Fruit fly (Drosophila melanogaster) Kc167 (cell line): ENCODE results near the gene NFAT.

ENCODE experiments used
- Myc ChIP-seq: fragments of >200 bp; optimal IDR thresholded peaks from 2 replicates; lab custom pipeline; 2017; ENCODE audit warnings: missing external identifiers
- h ChIP-seq: fragments of >200 bp; optimal IDR thresholded peaks from 3 replicates; lab custom pipeline; 2018; ENCODE audit warnings: missing external identifiers
- insv ChIP-seq: fragments of >200 bp; optimal IDR thresholded peaks from 3 replicates; lab custom pipeline; 2018; ENCODE audit warnings: missing external identifiers
- psq ChIP-seq: fragments of >200 bp; optimal IDR thresholded peaks from 2 replicates; lab custom pipeline; 2017; ENCODE audit warnings: missing external identifiers
- ttk ChIP-seq: sonication (Bioruptor generic); optimal IDR thresholded peaks from 2 replicates; lab custom pipeline; 2017; ENCODE audit warnings: missing external identifiers

DNA sequence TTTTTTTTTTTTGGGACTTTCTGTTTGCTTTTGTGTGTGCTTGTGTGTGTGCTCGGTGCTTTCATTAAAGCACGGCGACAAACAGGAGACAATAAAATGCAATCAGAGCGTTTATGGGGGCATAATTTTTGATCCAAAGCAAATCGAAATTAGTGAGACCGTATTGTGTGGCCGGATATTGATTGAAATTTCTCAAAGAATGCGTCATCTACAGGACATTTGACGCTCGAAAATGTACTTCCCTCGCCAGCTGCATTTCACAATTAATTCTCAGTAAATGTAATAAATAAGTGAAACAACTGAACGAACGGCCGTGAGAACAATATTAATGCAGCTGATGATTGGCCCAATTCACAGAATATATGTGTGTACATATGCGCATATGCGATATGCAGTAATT lies 4.9 kb downstream of the NFAT start:
- no peak for TF ChIP-seq h (lab: Kevin White, UChicago)
- no peak for TF ChIP-seq insv (lab: Kevin White, UChicago)
- TF ChIP-seq psq (lab: Kevin White, UChicago), result no peak
- no peak for TF ChIP-seq ttk (lab: Kevin White, UChicago)
- no peak for TF ChIP-seq Myc (lab: Kevin White, UChicago)
